Worm (Caenorhabditis elegans) whole organism, mixed stage, embryonic: ENCODE data around the gene B0244.4.

Experiments
- M03D4.4 ChIP-seq: sonication (generic microtip); optimal IDR thresholded peaks from 2 replicates; lab custom pipeline; 2017; ENCODE audit warnings: mild to moderate bottlenecking, missing genetic modification characterization, missing compliant biosample characterization
- bed-3 ChIP-seq: fragments of 200-800 bp; sonication (Bioruptor generic); optimal IDR thresholded peaks from 3 replicates; lab custom pipeline; 2018; ENCODE audit warnings: mild to moderate bottlenecking, missing genetic modification characterization, moderate library complexity, missing compliant biosample characterization
- blmp-1 ChIP-seq: fragments of 150-350 bp; optimal IDR thresholded peaks from 2 replicates; lab custom pipeline; 2014; ENCODE audit warnings: missing biosample characterization, missing genetic modification characterization
- ceh-39 ChIP-seq: fragments of 150-350 bp; optimal IDR thresholded peaks from 2 replicates; lab custom pipeline; 2014; ENCODE audit warnings: missing biosample characterization, missing genetic modification characterization
- ceh-43 ChIP-seq: fragments of 200-800 bp; sonication (Bioruptor generic); optimal IDR thresholded peaks from 2 replicates; lab custom pipeline; 2018; ENCODE audit warnings: mild to moderate bottlenecking, missing genetic modification characterization, moderate library complexity, missing compliant biosample characterization
- ceh-83 ChIP-seq: fragments of 200-800 bp; sonication (Bioruptor generic); optimal IDR thresholded peaks from 2 replicates; lab custom pipeline; 2018; ENCODE audit warnings: mild to moderate bottlenecking, missing genetic modification characterization, missing compliant biosample characterization
- ces-1 ChIP-seq: fragments of 150-350 bp; optimal IDR thresholded peaks from 2 replicates; lab custom pipeline; 2014; ENCODE audit warnings: missing biosample characterization, missing genetic modification reagents, missing genetic modification characterization
- cnd-1 ChIP-seq: fragments of 200-800 bp; sonication (Bioruptor generic); optimal IDR thresholded peaks from 2 replicates; lab custom pipeline; 2018; ENCODE audit warnings: mild to moderate bottlenecking, missing genetic modification characterization, missing compliant biosample characterization
- drap-1 ChIP-seq: fragments of 200-800 bp; sonication (Bioruptor generic); optimal IDR thresholded peaks from 3 replicates; lab custom pipeline; 2018; ENCODE audit warnings: mild to moderate bottlenecking, missing genetic modification characterization, missing compliant biosample characterization
- elt-1 ChIP-seq: sonication (generic microtip); optimal IDR thresholded peaks from 2 replicates; lab custom pipeline; 2017; ENCODE audit warnings: missing genetic modification characterization, mild to moderate bottlenecking, missing compliant biosample characterization, antibody characterized with exemption, moderate library complexity, borderline replicate concordance; ENCODE audit not compliant: insufficient read depth
- elt-3 ChIP-seq: fragments of 150-350 bp; optimal IDR thresholded peaks from 2 replicates; lab custom pipeline; 2014; ENCODE audit warnings: missing biosample characterization, missing genetic modification characterization
- flh-1 ChIP-seq: fragments of 200-800 bp; sonication (Bioruptor generic); optimal IDR thresholded peaks from 2 replicates; lab custom pipeline; 2018; ENCODE audit warnings: mild to moderate bottlenecking, missing genetic modification characterization, moderate library complexity, missing compliant biosample characterization
- ham-2 ChIP-seq: fragments of 200-800 bp; sonication (Bioruptor generic); optimal IDR thresholded peaks from 2 replicates; lab custom pipeline; 2018; ENCODE audit warnings: mild to moderate bottlenecking, missing genetic modification characterization, missing compliant biosample characterization
- hlh-1 ChIP-seq: fragments of 150-350 bp; optimal IDR thresholded peaks from 2 replicates; lab custom pipeline; 2014; ENCODE audit warnings: missing biosample characterization, missing genetic modification reagents, missing genetic modification characterization
- lin-13 ChIP-seq: fragments of 150-350 bp; optimal IDR thresholded peaks from 2 replicates; lab custom pipeline; 2014; ENCODE audit warnings: missing biosample characterization, missing genetic modification characterization
- lin-32 ChIP-seq: fragments of 200-800 bp; sonication (Bioruptor generic); optimal IDR thresholded peaks from 2 replicates; lab custom pipeline; 2018; ENCODE audit warnings: mild to moderate bottlenecking, missing genetic modification characterization, missing compliant biosample characterization
- lsy-2 ChIP-seq: fragments of 150-350 bp; optimal IDR thresholded peaks from 2 replicates; lab custom pipeline; 2014; ENCODE audit warnings: missing biosample characterization, missing genetic modification characterization
- mep-1 ChIP-seq: fragments of 150-350 bp; optimal IDR thresholded peaks from 2 replicates; lab custom pipeline; 2017; ENCODE audit warnings: missing biosample characterization, missing genetic modification reagents, missing genetic modification characterization, inconsistent platforms
- mls-2 ChIP-seq: sonication (generic microtip); optimal IDR thresholded peaks from 2 replicates; lab custom pipeline; 2016; ENCODE audit warnings: mild to moderate bottlenecking, missing genetic modification characterization, moderate library complexity, missing compliant biosample characterization
- nhr-12 ChIP-seq: fragments of 150-350 bp; optimal IDR thresholded peaks from 2 replicates; lab custom pipeline; 2014; ENCODE audit warnings: missing biosample characterization, missing genetic modification characterization
- nhr-76 ChIP-seq: sonication (generic microtip); optimal IDR thresholded peaks from 2 replicates; lab custom pipeline; 2017; ENCODE audit warnings: missing biosample characterization, missing genetic modification characterization
- pha-4 ChIP-seq: fragments of 150-350 bp; optimal IDR thresholded peaks from 2 replicates; lab custom pipeline; 2018; ENCODE audit warnings: missing biosample characterization, missing genetic modification reagents, missing genetic modification characterization
- sem-2 ChIP-seq: fragments of 200-800 bp; sonication (Bioruptor generic); optimal IDR thresholded peaks from 2 replicates; lab custom pipeline; 2018; ENCODE audit warnings: mild to moderate bottlenecking, missing genetic modification characterization, missing compliant biosample characterization
- snpc-4 ChIP-seq: fragments of 150-350 bp; optimal IDR thresholded peaks from 2 replicates; lab custom pipeline; 2014; ENCODE audit warnings: missing biosample characterization, missing genetic modification characterization
- sptf-1 ChIP-seq: sonication (generic microtip); optimal IDR thresholded peaks from 2 replicates; lab custom pipeline; 2017; ENCODE audit warnings: mild to moderate bottlenecking, missing genetic modification characterization, moderate library complexity, missing compliant biosample characterization
- tbx-8 ChIP-seq: fragments of 200-800 bp; sonication (Bioruptor generic); optimal IDR thresholded peaks from 2 replicates; lab custom pipeline; 2018; ENCODE audit warnings: mild to moderate bottlenecking, missing genetic modification characterization, moderate library complexity, missing compliant biosample characterization
- unc-120 ChIP-seq: sonication (generic microtip); optimal IDR thresholded peaks from 2 replicates; lab custom pipeline; 2017; ENCODE audit warnings: missing genetic modification characterization, missing compliant biosample characterization; ENCODE audit not compliant: poor library complexity, severe bottlenecking
- unc-39 ChIP-seq: fragments of 150-350 bp; optimal IDR thresholded peaks from 2 replicates; lab custom pipeline; 2014; ENCODE audit warnings: missing biosample characterization, missing genetic modification characterization
- zip-8 ChIP-seq: fragments of 150-350 bp; optimal IDR thresholded peaks from 2 replicates; lab custom pipeline; 2014; ENCODE audit warnings: missing biosample characterization, missing genetic modification characterization
- ztf-11 ChIP-seq: fragments of 150-350 bp; optimal IDR thresholded peaks from 2 replicates; lab custom pipeline; 2014; ENCODE audit warnings: missing biosample characterization, missing genetic modification characterization

Gene B0244.4

ce11 chrIII:5707546-5707945 lies 39.7 kb upstream of the B0244.4 start:
- TF ChIP-seq elt-1 (tag; lab: Kevin White, UChicago) (no peak), ztf-11 (tag; lab: Kevin White, UChicago) (no peak), zip-8 (no peak), nhr-12 (no peak), blmp-1 (tag; lab: Kevin White, UChicago) (no peak), tbx-8 (GFP tag; lab: Kevin White, UChicago) (no peak), nhr-76 (tag; lab: Kevin White, UChicago) (no peak), ceh-43 (GFP tag; lab: Kevin White, UChicago) (no peak), lsy-2 (no peak), sptf-1 (tag; lab: Kevin White, UChicago) (no peak), cnd-1 (no peak), flh-1 (GFP tag; lab: Kevin White, UChicago) (no peak), drap-1 (GFP tag; lab: Kevin White, UChicago) (no peak), unc-39 (no peak), pha-4 (tag; lab: Kevin White, UChicago) (no peak), ceh-39 (tag; lab: Kevin White, UChicago) (no peak), lin-32 (no peak), bed-3 (no peak), sem-2 (GFP tag; lab: Kevin White, UChicago) (no peak)

- no peak for TF ChIP-seq ceh-39 (tag; lab: Kevin White, UChicago)
- no peak for TF ChIP-seq nhr-12
- TF ChIP-seq elt-3 (tag; lab: Kevin White, UChicago): no peak
- peak; percentile 22 for TF ChIP-seq hlh-1 (tag; lab: Kevin White, UChicago)
- TF ChIP-seq blmp-1 (tag; lab: Kevin White, UChicago): no peak
- peak; percentile 31 for TF ChIP-seq unc-120 (tag; lab: Kevin White, UChicago)
- no peak for TF ChIP-seq lin-13 (tag; lab: Kevin White, UChicago)
- no peak for TF ChIP-seq zip-8
These were observed 39.3 kb upstream of the B0244.4 start for ce11 chrIII:5708024-5708423.

- TF ChIP-seq elt-3 (tag; lab: Kevin White, UChicago) (no peak), hlh-1 (tag; lab: Kevin White, UChicago) (peak; percentile 9), drap-1 (GFP tag; lab: Kevin White, UChicago) (no peak)
- TF ChIP-seq, all 35 proteins: peak for 1
These were observed 38.1 kb upstream of the B0244.4 start, which contains the start of gene hpo-28 for ce11 chrIII:5709224-5709623. hpo-28 (minus strand) TSS chrIII:5709324.

ce11 chrIII:5710045-5710444 lies 37.2 kb upstream of the B0244.4 start, which contains the start of gene B0336.12:
B0336.12 (minus strand) TSS chrIII:5710145.
- no peak for TF ChIP-seq elt-3 (tag; lab: Kevin White, UChicago)
- TF ChIP-seq mep-1 (tag; lab: Kevin White, UChicago): no peak
- no peak for TF ChIP-seq mls-2 (tag; lab: Kevin White, UChicago)
- no peak for TF ChIP-seq lin-32
- TF ChIP-seq, all 35 proteins: peak for 0

ce11 chrIII:5710676-5711075 lies 36.6 kb upstream of the B0244.4 start:
- TF ChIP-seq M03D4.4: no peak
- peak; percentile 28 for TF ChIP-seq ham-2 (GFP tag; lab: Kevin White, UChicago)
- TF ChIP-seq sptf-1 (tag; lab: Kevin White, UChicago): peak; percentile 25
- TF ChIP-seq mep-1 (tag; lab: Kevin White, UChicago): peak; percentile 28

ce11 chrIII:5711242-5711641 lies 36.0 kb upstream of the B0244.4 start, which contains the start of gene rbm-26:
rbm-26 (plus strand) TSS chrIII:5711542.
- TF ChIP-seq elt-1 (tag; lab: Kevin White, UChicago): no peak
- no peak for TF ChIP-seq ceh-83 (GFP tag; lab: Kevin White, UChicago)
- no peak for TF ChIP-seq zip-8
- TF ChIP-seq drap-1 (GFP tag; lab: Kevin White, UChicago): no peak
- no peak for TF ChIP-seq ces-1 (GFP tag; lab: Kevin White, UChicago)
- no peak for TF ChIP-seq pha-4 (tag; lab: Kevin White, UChicago)
- TF ChIP-seq snpc-4 (tag; lab: Kevin White, UChicago): no peak
- no peak for TF ChIP-seq lin-32
- no peak for TF ChIP-seq ham-2 (GFP tag; lab: Kevin White, UChicago)
- TF ChIP-seq flh-1 (GFP tag; lab: Kevin White, UChicago): no peak
- TF ChIP-seq ztf-11 (tag; lab: Kevin White, UChicago): no peak
